Fruit fly (Drosophila melanogaster): Measurements from ENCODE around the gene pad.

pad gene

dm6 chr3R:16331809-16332343 is 10.2 kb upstream of the pad start (continued):
- TF ChIP-seq Xbp1 (GFP tag; optimal IDR thresholded peaks at IDR 0.05), result no peak
- peak; percentile 63 for TF ChIP-seq gsb (GFP tag; IDR thresholded peaks at IDR 0.05)
- TF ChIP-seq CG5245 (GFP tag; optimal IDR thresholded peaks at IDR 0.05), result no peak
- TF ChIP-seq salm (tag; optimal IDR thresholded peaks at IDR 0.05), result peak; percentile 59
- peak; percentile 18 for TF ChIP-seq CG34376 (GFP tag; optimal IDR thresholded peaks at IDR 0.05)
- no peak for TF ChIP-seq chn (GFP tag; optimal IDR thresholded peaks at IDR 0.05)
- peak; percentile 68 for TF ChIP-seq CG12942 (GFP tag; optimal IDR thresholded peaks at IDR 0.05)
- TF ChIP-seq CG9817 (tag; optimal IDR thresholded peaks at IDR 0.05), result peak; percentile 21
- peak; percentile 58 for TF ChIP-seq CG11247 (GFP tag; IDR thresholded peaks at IDR 0.05)
- TF ChIP-seq z (GFP tag; IDR thresholded peaks at IDR 0.05), result peak; percentile 64; the same call in 1 of the 3 replicates
- TF ChIP-seq Elba2 (GFP tag; optimal IDR thresholded peaks at IDR 0.05), result no peak
- peak; percentile 73 for TF ChIP-seq HLHmδ (GFP tag; optimal IDR thresholded peaks at IDR 0.05)
- peak in 1 of 3 experiments; percentile 9 for TF ChIP-seq Stat92E (GFP tag; optimal IDR thresholded peaks at IDR 0.05)
- peak; percentile 58 for TF ChIP-seq CG3838 (GFP tag; optimal IDR thresholded peaks at IDR 0.05)
- TF ChIP-seq PHDP (tag; optimal IDR thresholded peaks at IDR 0.05), result peak; percentile 74
- TF ChIP-seq CG30020 (tag; optimal IDR thresholded peaks at IDR 0.05), result no peak
- TF ChIP-seq CG1602 (GFP tag; optimal IDR thresholded peaks at IDR 0.05), result peak; percentile 29
- TF ChIP-seq Jarid2 (GFP tag; optimal IDR thresholded peaks at IDR 0.05), result no peak
- peak; percentile 76 for TF ChIP-seq CG10431 (GFP tag; optimal IDR thresholded peaks at IDR 0.05)
- no peak for TF ChIP-seq gt (GFP tag; IDR thresholded peaks at IDR 0.05)
- peak; percentile 76 for TF ChIP-seq nau (GFP tag; optimal IDR thresholded peaks at IDR 0.05)
- peak; percentile 50 for TF ChIP-seq CG2712 (tag; optimal IDR thresholded peaks at IDR 0.05)
- TF ChIP-seq Chrac-16 (GFP tag; optimal IDR thresholded peaks at IDR 0.05), result no peak
- peak; percentile 80 for TF ChIP-seq CG1603 (tag; optimal IDR thresholded peaks at IDR 0.05)
- no peak for TF ChIP-seq Rx (GFP tag; IDR thresholded peaks at IDR 0.05)
- no peak; the same call in 1 of the 2 replicates for TF ChIP-seq MBD-R2 (GFP tag; IDR thresholded peaks at IDR 0.05)
- peak; percentile 36; the same call in 1 of the 3 replicates for TF ChIP-seq row (GFP tag; IDR thresholded peaks at IDR 0.05)
- peak; percentile 72 for TF ChIP-seq sob (GFP tag; IDR thresholded peaks at IDR 0.05)
- TF ChIP-seq CTCF (GFP tag; optimal IDR thresholded peaks at IDR 0.05), result no peak
- peak; percentile 37 for TF ChIP-seq B-H2 (GFP tag; optimal IDR thresholded peaks at IDR 0.05)
- peak; percentile 72 for TF ChIP-seq CG2678 (tag; optimal IDR thresholded peaks at IDR 0.05)
- peak; percentile 38 for TF ChIP-seq grau (tag; optimal IDR thresholded peaks at IDR 0.05)
- TF ChIP-seq phol (tag; optimal IDR thresholded peaks at IDR 0.05), result no peak
- TF ChIP-seq Nf-YC (tag; optimal IDR thresholded peaks at IDR 0.05), result no peak
- peak; percentile 13 for TF ChIP-seq pfk (GFP tag; optimal IDR thresholded peaks at IDR 0.05)
- TF ChIP-seq CG8290 (GFP tag; optimal IDR thresholded peaks at IDR 0.05), result peak; percentile 68
- TF ChIP-seq CG8290 (tag; optimal IDR thresholded peaks at IDR 0.05), result peak; percentile 91 to 93
- TF ChIP-seq chm (GFP tag; IDR thresholded peaks at IDR 0.05), result peak; percentile 80
- TF ChIP-seq CG31388 (GFP tag; optimal IDR thresholded peaks at IDR 0.05), result no peak
- TF ChIP-seq CG30431 (GFP tag; optimal IDR thresholded peaks at IDR 0.05), result peak; percentile 44
- TF ChIP-seq NFAT (GFP tag; IDR thresholded peaks at IDR 0.05), result peak; percentile 71
- TF ChIP-seq aop (GFP tag; IDR thresholded peaks at IDR 0.05), result no peak
- TF ChIP-seq sna (GFP tag; IDR thresholded peaks at IDR 0.05; ENCODE audit: partially characterized antibody), result no peak
- TF ChIP-seq CG8281 (tag; optimal IDR thresholded peaks at IDR 0.05), result peak; percentile 39
- peak; percentile 71 for TF ChIP-seq NC2α (GFP tag; optimal IDR thresholded peaks at IDR 0.05)
- TF ChIP-seq CG4404 (GFP tag; IDR thresholded peaks at IDR 0.05), result no peak
- TF ChIP-seq CG11696 (GFP tag; IDR thresholded peaks at IDR 0.05), result peak; percentile 56
- TF ChIP-seq repo (GFP tag; optimal IDR thresholded peaks at IDR 0.05), result no peak
- no peak for TF ChIP-seq disco-r (GFP tag; optimal IDR thresholded peaks at IDR 0.05)
- no peak for TF ChIP-seq CG13287 (GFP tag; IDR thresholded peaks at IDR 0.05; ENCODE audit: partially characterized antibody)
- peak; percentile 49; the same call in 1 of the 2 replicates for TF ChIP-seq stc (GFP tag; IDR thresholded peaks at IDR 0.05)
- TF ChIP-seq CG6765 (GFP tag; optimal IDR thresholded peaks at IDR 0.05), result peak; percentile 42
